Worm (Caenorhabditis elegans) whole organism, midembryonic: Measurements from ENCODE around the gene srg-36.

ENCODE experiments used
- cog-1 ChIP-seq: sonication (generic microtip); optimal IDR thresholded peaks from 2 replicates; lab custom pipeline; 2016; ENCODE audit warnings: missing genetic modification characterization, missing compliant biosample characterization
- flt-1 ChIP-seq: fragments of 200-800 bp; sonication (Bioruptor generic); IDR thresholded peaks from 2 replicates; pipeline ENCODE4 v1.3.6; 2022; ENCODE audit warnings: missing genetic modification characterization, missing compliant biosample characterization
- klf-2 ChIP-seq: fragments of 200-800 bp; sonication (Bioruptor generic); conservative IDR thresholded peaks from 2 replicates; pipeline ENCODE4 v1.3.6; 2022; ENCODE audit warnings: missing genetic modification reagents, missing genetic modification characterization, missing compliant biosample characterization
- med-1 ChIP-seq: sonication (generic microtip); optimal IDR thresholded peaks from 2 replicates; lab custom pipeline; 2017; ENCODE audit warnings: missing genetic modification characterization, mild to moderate bottlenecking, missing compliant biosample characterization, antibody characterized with exemption, missing genetic modification reagents; ENCODE audit not compliant: insufficient read depth

ce11 chrX:14243345-14243961, 9.2 kb upstream of the srg-36 start, which contains the start of gene K04C1.3:
- TF ChIP-seq flt-1 (GFP tag; lab: Robert Waterston, UW) = no peak
- TF ChIP-seq klf-2 (GFP tag; lab: Robert Waterston, UW) = no peak
- TF ChIP-seq med-1 = no peak
- no peak for TF ChIP-seq cog-1 (tag; lab: Kevin White, UChicago)
